Worm (Caenorhabditis elegans) whole organism, young adult: ENCODE results near the gene F20D1.22.

Source experiments
- F22D6.2 ChIP-seq: sonication (generic microtip); optimal IDR thresholded peaks from 2 replicates; lab custom pipeline; 2016; ENCODE audit warnings: mild to moderate bottlenecking, missing genetic modification characterization, missing compliant biosample characterization
- F55B11.4 ChIP-seq: sonication (generic microtip); optimal IDR thresholded peaks from 2 replicates; lab custom pipeline; 2016; ENCODE audit warnings: missing compliant biosample characterization, missing genetic modification characterization, borderline replicate concordance; ENCODE audit not compliant: insufficient read depth
- athp-1 ChIP-seq: sonication (generic microtip); optimal IDR thresholded peaks from 2 replicates; lab custom pipeline; 2017; ENCODE audit warnings: mild to moderate bottlenecking, missing genetic modification characterization, missing compliant biosample characterization
- bed-2 ChIP-seq: fragments of 200-800 bp; sonication (Bioruptor generic); IDR thresholded peaks from 2 replicates; pipeline ENCODE4 v1.3.6; 2022; ENCODE audit warnings: missing genetic modification reagents, missing genetic modification characterization, missing compliant biosample characterization
- egrh-3 ChIP-seq: fragments of 200-800 bp; sonication (Bioruptor generic); IDR thresholded peaks from 2 replicates; pipeline ENCODE4 v1.3.6; 2022; ENCODE audit warnings: missing genetic modification reagents, missing genetic modification characterization, missing compliant biosample characterization
- lir-1 ChIP-seq: fragments of 200-800 bp; sonication (Bioruptor generic); conservative IDR thresholded peaks from 2 replicates; pipeline ENCODE4 v1.3.6; 2022; ENCODE audit warnings: missing genetic modification reagents, missing genetic modification characterization, missing compliant biosample characterization
- nfya-1 ChIP-seq: sonication (generic microtip); optimal IDR thresholded peaks from 2 replicates; lab custom pipeline; 2017; ENCODE audit warnings: antibody characterized with exemption, missing compliant biosample characterization, missing genetic modification characterization, borderline replicate concordance; ENCODE audit not compliant: insufficient read depth
- nfya-2 ChIP-seq: fragments of 200-800 bp; sonication (Bioruptor generic); IDR thresholded peaks from 2 replicates; pipeline ENCODE4 v1.3.6; 2022; ENCODE audit warnings: missing genetic modification reagents, missing genetic modification characterization, missing compliant biosample characterization
- nhr-90 ChIP-seq: sonication (generic microtip); optimal IDR thresholded peaks from 2 replicates; lab custom pipeline; 2016; ENCODE audit warnings: missing genotype, mild to moderate bottlenecking, missing genetic modification characterization, missing compliant biosample characterization
- tlf-1 ChIP-seq: fragments of 200-800 bp; sonication (Bioruptor generic); optimal IDR thresholded peaks from 2 replicates; lab custom pipeline; 2018; ENCODE audit warnings: mild to moderate bottlenecking, missing genetic modification characterization, missing compliant biosample characterization
- unc-130 ChIP-seq: sonication (generic microtip); optimal IDR thresholded peaks from 2 replicates; lab custom pipeline; 2016; ENCODE audit warnings: missing genetic modification reagents, missing genetic modification characterization, missing compliant biosample characterization
- zim-3 ChIP-seq: sonication (generic microtip); optimal IDR thresholded peaks from 2 replicates; lab custom pipeline; 2017; ENCODE audit warnings: mild to moderate bottlenecking, missing genetic modification characterization, moderate library complexity, missing compliant biosample characterization
- ztf-18 ChIP-seq: sonication (generic microtip); optimal IDR thresholded peaks from 2 replicates; lab custom pipeline; 2016; ENCODE audit warnings: missing genotype, mild to moderate bottlenecking, missing genetic modification characterization, missing compliant biosample characterization

DNA sequence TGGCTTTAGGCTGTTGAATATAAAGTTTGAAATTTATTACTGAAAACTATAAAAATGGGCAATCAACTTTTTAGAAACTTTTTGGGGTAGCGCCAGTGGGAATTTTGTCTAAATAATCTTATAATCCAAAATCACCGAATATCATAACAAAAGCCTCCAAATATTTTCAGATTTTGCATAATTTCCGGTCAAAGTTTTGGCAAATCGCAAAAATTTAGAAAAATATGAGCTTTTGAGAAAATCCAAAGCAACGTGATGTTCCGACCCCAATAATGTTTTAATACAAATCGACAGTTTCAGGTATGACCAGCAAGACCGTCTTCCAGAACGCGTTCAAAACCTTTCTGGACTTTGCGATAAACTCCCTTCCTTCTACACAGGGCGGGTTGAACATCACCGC is 12.8 kb downstream of the F20D1.22 start, which contains the start of gene emre-1:
- no peak for TF ChIP-seq ztf-18 (tag; lab: Kevin White, UChicago)
- TF ChIP-seq athp-1 (tag; lab: Kevin White, UChicago), result no peak
- TF ChIP-seq nfya-2, result no peak
- no peak for TF ChIP-seq egrh-3
- TF ChIP-seq nhr-90 (tag; lab: Kevin White, UChicago), result no peak
- no peak for TF ChIP-seq F55B11.4 (tag; lab: Kevin White, UChicago)
- no peak for TF ChIP-seq unc-130
- no peak for TF ChIP-seq zim-3 (tag; lab: Kevin White, UChicago)
- TF ChIP-seq tlf-1 (GFP tag; lab: Kevin White, UChicago), result no peak
- TF ChIP-seq F22D6.2 (tag; lab: Kevin White, UChicago), result no peak
- TF ChIP-seq bed-2 (GFP tag; lab: Robert Waterston, UW), result no peak
- TF ChIP-seq lir-1 (GFP tag; lab: Robert Waterston, UW), result no peak
- TF ChIP-seq nfya-1 (tag; lab: Kevin White, UChicago), result no peak
